Worm (Caenorhabditis elegans) whole organism, early embryonic: ENCODE measurements around the gene rpl-16.
A peak's percentile ranks its signal among the peaks of the same experiment; 100 is the strongest.

Source experiments
- B0310.2 ChIP-seq: sonication (generic microtip); optimal IDR thresholded peaks from 2 replicates; lab custom pipeline; 2016; ENCODE audit warnings: mild to moderate bottlenecking, missing genetic modification characterization, missing compliant biosample characterization
- F13C5.2 ChIP-seq: sonication (generic microtip); optimal IDR thresholded peaks from 2 replicates; lab custom pipeline; 2017; ENCODE audit warnings: mild to moderate bottlenecking, missing genetic modification characterization, inconsistent platforms, missing compliant biosample characterization
- aly-1 ChIP-seq: sonication (generic microtip); optimal IDR thresholded peaks from 2 replicates; lab custom pipeline; 2016; ENCODE audit warnings: missing genetic modification characterization, missing compliant biosample characterization
- ama-1 ChIP-seq: fragments of 150-350 bp; optimal IDR thresholded peaks from 2 replicates; lab custom pipeline; 2014
- ceh-13 ChIP-seq: fragments of 200-800 bp; sonication (Bioruptor generic); optimal IDR thresholded peaks from 2 replicates; lab custom pipeline; 2018; ENCODE audit warnings: mild to moderate bottlenecking, missing genetic modification characterization, missing compliant biosample characterization
- ceh-36 ChIP-seq: sonication (generic microtip); optimal IDR thresholded peaks from 2 replicates; lab custom pipeline; 2016; ENCODE audit warnings: missing genetic modification characterization, inconsistent platforms, missing compliant biosample characterization
- ets-7 ChIP-seq: sonication (generic microtip); optimal IDR thresholded peaks from 2 replicates; lab custom pipeline; 2016; ENCODE audit warnings: missing genotype, missing genetic modification characterization, missing compliant biosample characterization
- flt-1 ChIP-seq: fragments of 200-800 bp; sonication (Bioruptor generic); IDR thresholded peaks from 2 replicates; pipeline ENCODE4 v1.3.6; 2022; ENCODE audit warnings: missing genetic modification characterization, missing compliant biosample characterization
- hmbx-1 ChIP-seq: sonication (generic microtip); optimal IDR thresholded peaks from 2 replicates; lab custom pipeline; 2016; ENCODE audit warnings: mild to moderate bottlenecking, missing genetic modification characterization, missing compliant biosample characterization
- hmg-4 ChIP-seq: fragments of 200-800 bp; sonication (Bioruptor generic); optimal IDR thresholded peaks from 2 replicates; lab custom pipeline; 2018; ENCODE audit warnings: mild to moderate bottlenecking, missing genetic modification characterization, missing compliant biosample characterization
- hnd-1 ChIP-seq: sonication (generic microtip); optimal IDR thresholded peaks from 2 replicates; lab custom pipeline; 2016; ENCODE audit warnings: missing genetic modification characterization, missing compliant biosample characterization
- pes-1 ChIP-seq: fragments of 200-800 bp; sonication (Bioruptor generic); IDR thresholded peaks from 2 replicates; pipeline ENCODE4 v1.3.6; 2022; ENCODE audit warnings: missing genetic modification reagents, missing genetic modification characterization, missing compliant biosample characterization
- scrt-1 ChIP-seq: fragments of 200-800 bp; sonication (Bioruptor generic); IDR thresholded peaks from 2 replicates; pipeline ENCODE4 v1.3.6; 2022; ENCODE audit warnings: missing genetic modification characterization, missing compliant biosample characterization
- sea-1 ChIP-seq: fragments of 200-800 bp; sonication (Bioruptor generic); conservative IDR thresholded peaks from 2 replicates; pipeline ENCODE4 v1.3.6; 2022; ENCODE audit warnings: missing genetic modification characterization, missing compliant biosample characterization
- tbx-11 ChIP-seq: fragments of 200-800 bp; sonication (Bioruptor generic); IDR thresholded peaks from 2 replicates; pipeline ENCODE4 v1.3.6; 2022; ENCODE audit warnings: missing genetic modification characterization, missing compliant biosample characterization
- tbx-37 ChIP-seq: fragments of 200-800 bp; sonication (Bioruptor generic); conservative IDR thresholded peaks from 2 replicates; pipeline ENCODE4 v1.3.6; 2022; ENCODE audit warnings: missing genetic modification reagents, missing genetic modification characterization, missing compliant biosample characterization
- tra-4 ChIP-seq: sonication (generic microtip); optimal IDR thresholded peaks from 2 replicates; lab custom pipeline; 2017; ENCODE audit warnings: missing genetic modification characterization, missing compliant biosample characterization

The rpl-16 gene

DNA sequence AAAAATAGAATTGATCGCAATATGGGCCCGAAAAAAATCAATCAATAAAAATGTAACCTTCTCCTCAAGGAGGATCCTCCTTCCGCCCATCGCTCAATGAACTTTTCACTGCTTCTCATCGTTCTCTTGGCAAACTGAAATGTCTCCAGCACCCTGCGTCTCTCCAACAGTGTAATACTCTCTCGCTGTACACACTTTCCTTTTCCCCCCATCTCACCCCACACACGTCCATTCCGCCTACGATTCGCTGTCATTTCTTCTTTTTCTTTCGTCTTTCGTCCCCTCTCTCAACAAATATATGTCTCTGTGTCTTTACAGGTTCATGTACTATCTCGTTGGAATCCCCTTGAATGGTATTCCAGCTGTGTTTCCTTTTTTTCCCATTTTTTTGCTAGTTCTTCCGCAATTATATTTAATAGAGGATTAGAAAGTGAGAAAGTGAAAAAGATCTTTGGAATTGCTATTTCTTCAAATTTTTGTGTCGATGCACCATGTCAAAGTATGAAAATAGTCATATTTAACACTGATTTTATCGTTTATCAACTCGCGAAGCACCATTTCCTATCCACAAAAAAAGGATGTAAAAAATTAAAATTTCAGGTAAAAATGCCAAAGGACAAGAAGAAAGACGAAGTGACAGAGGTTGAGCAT lies 31.9 kb downstream of the rpl-16 start, which contains the start of gene rsu-1:
Gene rsu-1, plus strand, starts transcription at position 601 of the 651 bp plus-strand sequence.
- no peak for TF ChIP-seq hmg-4 (GFP tag; lab: Kevin White, UChicago)
- no peak for TF ChIP-seq ceh-13
- no peak for TF ChIP-seq tra-4 (tag; lab: Kevin White, UChicago)
- TF ChIP-seq F13C5.2 (tag; lab: Kevin White, UChicago): peak; percentile 26

DNA sequence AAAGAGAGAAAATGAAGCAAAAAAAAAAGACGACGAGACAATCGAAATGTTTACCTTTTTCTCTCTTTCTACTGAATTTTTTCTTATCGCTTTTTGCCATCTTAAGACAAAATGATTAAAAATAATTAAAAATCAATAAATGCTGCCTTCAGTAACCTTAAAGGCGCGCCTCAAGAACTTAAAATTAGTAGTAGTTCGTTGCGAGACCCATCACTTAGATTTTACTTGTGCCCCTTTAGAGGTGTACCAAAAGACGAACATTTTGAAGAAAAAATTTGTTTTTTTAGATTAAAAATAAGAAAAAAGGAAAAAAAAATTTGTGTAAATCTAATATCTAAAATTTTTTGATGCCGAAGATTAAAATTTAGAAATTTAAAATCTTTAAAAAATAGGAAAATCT lies 32.4 kb downstream of the rpl-16 start:
- TF ChIP-seq tbx-11 (GFP tag; lab: Robert Waterston, UW) (no peak), hmg-4 (GFP tag; lab: Kevin White, UChicago) (no peak), B0310.2 (no peak), tbx-37 (GFP tag; lab: Robert Waterston, UW) (no peak), ets-7 (no peak), aly-1 (no peak)

DNA sequence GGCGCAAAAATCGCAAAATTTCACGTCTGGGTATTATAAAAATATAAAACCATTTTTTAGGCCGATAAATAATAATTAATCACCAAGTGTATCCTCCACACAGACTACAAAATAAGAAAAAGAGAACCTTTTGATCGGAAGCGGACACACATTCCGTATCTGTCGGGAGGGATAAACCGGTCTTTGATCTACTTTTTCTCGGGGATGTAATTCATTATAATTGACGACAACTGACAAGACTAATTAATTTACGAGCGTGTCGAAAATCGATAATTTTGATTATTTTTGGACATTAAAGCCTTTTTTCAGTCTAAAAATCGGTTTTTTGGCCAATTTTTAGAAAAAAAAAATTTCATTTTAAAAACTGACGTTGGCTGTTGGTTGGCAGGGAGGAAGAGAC lies 33.0 kb downstream of the rpl-16 start:
- TF ChIP-seq ceh-13 (no peak), hnd-1 (no peak), scrt-1 (GFP tag; lab: Robert Waterston, UW) (no peak), hmg-4 (GFP tag; lab: Kevin White, UChicago) (no peak), F13C5.2 (tag; lab: Kevin White, UChicago) (no peak), ama-1 (lab: Kevin White, UChicago) (no peak), tbx-37 (GFP tag; lab: Robert Waterston, UW) (no peak), sea-1 (GFP tag; lab: Robert Waterston, UW) (no peak)

DNA sequence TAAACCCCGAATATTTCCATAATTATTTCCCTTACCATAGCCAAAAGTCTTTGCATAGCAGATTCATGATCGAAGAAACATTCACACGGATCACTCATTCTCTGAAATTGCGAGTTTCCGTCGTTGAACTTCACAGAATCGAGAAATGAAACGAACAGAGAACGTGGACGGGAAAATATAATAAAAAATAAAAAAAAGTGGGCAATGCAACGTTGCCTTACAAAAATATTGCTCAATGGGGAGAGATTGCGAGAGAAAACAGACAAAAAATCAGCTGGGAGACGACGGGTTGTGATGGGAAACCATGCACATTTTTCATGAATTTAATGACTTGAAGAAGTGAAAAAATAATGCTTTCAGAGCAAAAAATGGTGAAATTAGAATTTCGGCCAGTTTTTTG lies 33.8 kb downstream of the rpl-16 start, which contains the start of gene smim-14:
Gene smim-14, minus strand, starts transcription at position 101 of the 400 bp plus-strand sequence.
- TF ChIP-seq sea-1 (GFP tag; lab: Robert Waterston, UW) (no peak), ceh-13 (no peak), B0310.2 (no peak), scrt-1 (GFP tag; lab: Robert Waterston, UW) (no peak), tbx-37 (GFP tag; lab: Robert Waterston, UW) (no peak), flt-1 (no peak), hnd-1 (no peak), ama-1 (lab: Kevin White, UChicago) (no peak), aly-1 (no peak), pes-1 (GFP tag; lab: Robert Waterston, UW) (no peak), tbx-11 (GFP tag; lab: Robert Waterston, UW) (no peak), ets-7 (no peak), tra-4 (tag; lab: Kevin White, UChicago) (no peak), ceh-36 (tag; lab: Kevin White, UChicago) (no peak), F13C5.2 (tag; lab: Kevin White, UChicago) (no peak), hmbx-1 (tag; lab: Kevin White, UChicago) (no peak), hmg-4 (GFP tag; lab: Kevin White, UChicago) (no peak)

ce11 chrIII:3468384-3468783 lies 35.0 kb downstream of the rpl-16 start:
- TF ChIP-seq scrt-1 (GFP tag; lab: Robert Waterston, UW) (no peak), ets-7 (no peak), tra-4 (tag; lab: Kevin White, UChicago) (no peak), hnd-1 (no peak), B0310.2 (no peak), hmbx-1 (tag; lab: Kevin White, UChicago) (no peak), pes-1 (GFP tag; lab: Robert Waterston, UW) (no peak), hmg-4 (GFP tag; lab: Kevin White, UChicago) (no peak), ceh-36 (tag; lab: Kevin White, UChicago) (no peak), tbx-37 (GFP tag; lab: Robert Waterston, UW) (no peak), aly-1 (no peak), ama-1 (lab: Kevin White, UChicago) (no peak), F13C5.2 (tag; lab: Kevin White, UChicago) (no peak), ceh-13 (no peak), sea-1 (GFP tag; lab: Robert Waterston, UW) (no peak), flt-1 (no peak), tbx-11 (GFP tag; lab: Robert Waterston, UW) (no peak)

ce11 chrIII:3467013-3467412 lies 36.4 kb downstream of the rpl-16 start:
- TF ChIP-seq flt-1 (no peak), B0310.2 (no peak), ama-1 (lab: Kevin White, UChicago) (no peak), tbx-37 (GFP tag; lab: Robert Waterston, UW) (no peak), hnd-1 (no peak), sea-1 (GFP tag; lab: Robert Waterston, UW) (no peak), aly-1 (no peak)

ce11 chrIII:3461403-3461802 lies 42.0 kb downstream of the rpl-16 start, which contains the start of gene pph-6:
Gene pph-6, plus strand, starts transcription at chrIII:3461703.
- no peak for TF ChIP-seq ama-1 (lab: Kevin White, UChicago)
- TF ChIP-seq hmbx-1 (tag; lab: Kevin White, UChicago): no peak
- TF ChIP-seq tbx-37 (GFP tag; lab: Robert Waterston, UW): no peak
- no peak for TF ChIP-seq aly-1
- no peak for TF ChIP-seq hmg-4 (GFP tag; lab: Kevin White, UChicago)

- TF ChIP-seq aly-1: no peak
- TF ChIP-seq ceh-13: no peak
- TF ChIP-seq sea-1 (GFP tag; lab: Robert Waterston, UW): peak; percentile 50; the same call in 1 of the 2 replicates
- no peak for TF ChIP-seq scrt-1 (GFP tag; lab: Robert Waterston, UW)
- no peak for TF ChIP-seq tra-4 (tag; lab: Kevin White, UChicago)
- no peak for TF ChIP-seq hnd-1
- no peak for TF ChIP-seq ama-1 (lab: Kevin White, UChicago)
- peak; percentile 64; the same call in 1 of the 2 replicates for TF ChIP-seq pes-1 (GFP tag; lab: Robert Waterston, UW)
- TF ChIP-seq B0310.2: no peak
- TF ChIP-seq ceh-36 (tag; lab: Kevin White, UChicago): no peak
- TF ChIP-seq ets-7: no peak
- TF ChIP-seq hmbx-1 (tag; lab: Kevin White, UChicago): no peak
- peak; percentile 72 for TF ChIP-seq F13C5.2 (tag; lab: Kevin White, UChicago)
- 0 out of 2 replicates have a peak, but pooled peaks have one; percentile 30 for TF ChIP-seq tbx-37 (GFP tag; lab: Robert Waterston, UW)
- TF ChIP-seq hmg-4 (GFP tag; lab: Kevin White, UChicago): peak; percentile 56
- no peak for TF ChIP-seq tbx-11 (GFP tag; lab: Robert Waterston, UW)
- peak; percentile 46; the same call in 1 of the 2 replicates for TF ChIP-seq flt-1
Measured at ce11 chrIII:3460061-3460460, 43.3 kb downstream of the rpl-16 start, which contains the start of gene C34C12.8. Gene C34C12.8, plus strand, starts transcription at chrIII:3460406.
